Fruit fly (Drosophila melanogaster): Measurements from ENCODE around the gene CG32281.

- TF ChIP-seq EcR (GFP tag; optimal IDR thresholded peaks at IDR 0.05) (no peak), usp (GFP tag; optimal IDR thresholded peaks at IDR 0.05) (no peak)
Observed at dm6 chr3L:3164951-3165350, 4.2 kb upstream of the CG32281 start, which contains the start of gene CG32280.

Data from whole organism.